Fruit fly (Drosophila melanogaster) Kc167 (cell line): ENCODE measurements around the gene CG16903.

ENCODE experiments used
- Myc ChIP-seq: fragments of >200 bp; optimal IDR thresholded peaks from 2 replicates; lab custom pipeline; 2017; ENCODE audit warnings: missing external identifiers
- insv ChIP-seq: fragments of >200 bp; optimal IDR thresholded peaks from 3 replicates; lab custom pipeline; 2018; ENCODE audit warnings: missing external identifiers
- psq ChIP-seq: fragments of >200 bp; optimal IDR thresholded peaks from 2 replicates; lab custom pipeline; 2017; ENCODE audit warnings: missing external identifiers

DNA sequence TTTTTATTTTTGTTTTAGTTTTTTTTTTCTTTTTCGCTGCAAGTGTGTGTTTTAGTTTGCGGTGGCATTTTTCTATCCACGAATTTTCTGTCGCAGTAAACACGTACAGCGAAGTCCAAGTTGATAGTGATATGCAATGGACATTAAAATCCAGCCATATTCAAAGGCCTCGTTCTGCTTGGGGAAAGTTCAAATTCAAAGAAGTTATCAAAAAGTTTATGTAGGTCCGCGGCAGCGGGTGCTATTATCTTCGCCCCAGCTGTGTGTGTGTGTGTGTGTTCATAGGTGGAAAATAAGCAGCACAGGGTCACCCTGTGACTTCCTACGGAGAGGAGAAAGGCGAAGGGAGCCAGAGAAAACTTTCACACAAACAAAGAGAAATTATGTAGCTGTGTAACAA is 7.3 kb upstream of the CG16903 start:
- TF ChIP-seq psq (lab: Kevin White, UChicago): no peak
- no peak for TF ChIP-seq insv
- TF ChIP-seq Myc (lab: Kevin White, UChicago): no peak
